Fruit fly (Drosophila melanogaster) whole organism, embryonic: ENCODE results near the gene CG12420.

Experiments
- Abd-B ChIP-seq: fragments of 200-800 bp; sonication (Bioruptor generic); optimal IDR thresholded peaks from 2 replicates; lab custom pipeline; 2018; ENCODE audit warnings: missing biosample characterization, mild to moderate bottlenecking, missing genetic modification characterization, moderate library complexity
- C15 ChIP-seq: fragments of 200-800 bp; sonication (Bioruptor generic); IDR thresholded peaks from 3 replicates; pipeline ENCODE4 v1.3.6; 2022; ENCODE audit warnings: missing biosample characterization, missing genetic modification characterization
- CG10147 ChIP-seq: fragments of 200-800 bp; sonication (Bioruptor generic); optimal IDR thresholded peaks from 2 replicates; lab custom pipeline; 2019; ENCODE audit warnings: missing biosample characterization, mild to moderate bottlenecking, missing genetic modification characterization, moderate library complexity
- CG10209 ChIP-seq: fragments of 200-800 bp; sonication (Bioruptor generic); optimal IDR thresholded peaks from 3 replicates; lab custom pipeline; 2017; ENCODE audit warnings: missing biosample characterization, mild to moderate bottlenecking, missing genetic modification characterization, missing genetic modification reagents
- CG10462 ChIP-seq: fragments of 200-800 bp; sonication (Bioruptor generic); optimal IDR thresholded peaks from 2 replicates; lab custom pipeline; 2016; ENCODE audit warnings: missing biosample characterization, missing genetic modification characterization
- CG12071 ChIP-seq: fragments of 200-800 bp; sonication (Bioruptor generic); optimal IDR thresholded peaks from 3 replicates; lab custom pipeline; 2018; ENCODE audit warnings: missing biosample characterization, mild to moderate bottlenecking, missing genetic modification characterization
- CG1233 ChIP-seq: fragments of 200-800 bp; sonication (Bioruptor generic); optimal IDR thresholded peaks from 4 replicates; lab custom pipeline; 2018; ENCODE audit warnings: missing biosample characterization, mild to moderate bottlenecking, missing genetic modification characterization
- CG12744 ChIP-seq: fragments of 200-800 bp; sonication (Bioruptor generic); optimal IDR thresholded peaks from 2 replicates; lab custom pipeline; 2016; ENCODE audit warnings: missing biosample characterization, missing genetic modification characterization
- CG13894 ChIP-seq: fragments of 200-800 bp; sonication (Bioruptor generic); optimal IDR thresholded peaks from 3 replicates; lab custom pipeline; 2018; ENCODE audit warnings: missing biosample characterization, mild to moderate bottlenecking, missing genetic modification characterization, moderate library complexity
- CG1602 ChIP-seq: fragments of 200-800 bp; sonication (Bioruptor generic); optimal IDR thresholded peaks from 3 replicates; lab custom pipeline; 2016; ENCODE audit warnings: missing biosample characterization, missing genetic modification characterization
- CG18011 ChIP-seq: fragments of 200-800 bp; sonication (Bioruptor generic); optimal IDR thresholded peaks from 2 replicates; lab custom pipeline; 2017; ENCODE audit warnings: missing biosample characterization, missing genetic modification characterization, mild to moderate bottlenecking, moderate library complexity, missing genotype
- CG2889 ChIP-seq: fragments of 200-800 bp; sonication (Bioruptor generic); IDR thresholded peaks from 3 replicates; pipeline ENCODE4 v1.3.6; 2022; ENCODE audit warnings: missing biosample characterization, missing genetic modification characterization
- CG7839 ChIP-seq: fragments of 200-800 bp; sonication (Bioruptor generic); optimal IDR thresholded peaks from 3 replicates; lab custom pipeline; 2018; ENCODE audit warnings: missing biosample characterization, mild to moderate bottlenecking, missing genetic modification characterization, moderate library complexity
- CG8290 ChIP-seq, 3 experiments: fragments of 200-800 bp; sonication (Bioruptor generic); optimal IDR thresholded peaks; 2 replicates each; lab custom pipeline; 2016 to 2019; ENCODE audit warnings: missing biosample characterization in 3 of 3, missing genetic modification characterization in 3 of 3, mild to moderate bottlenecking in 2 of 3, moderate library complexity in 1 of 3
- CG8478 ChIP-seq: fragments of >200 bp; optimal IDR thresholded peaks from 2 replicates; lab custom pipeline; 2018
- Dfd ChIP-seq, 2 experiments: fragments of >200 bp; optimal IDR thresholded peaks; 2 replicates each; lab custom pipeline; 2017; ENCODE audit warnings: missing biosample characterization in 2 of 2, missing genetic modification characterization in 2 of 2
- E2f1 ChIP-seq: fragments of 200-800 bp; sonication (Bioruptor generic); IDR thresholded peaks from 2 replicates; pipeline ENCODE4 v1.3.6; 2022; ENCODE audit warnings: missing biosample characterization, missing genetic modification characterization
- Ets65A ChIP-seq: fragments of 200-800 bp; sonication (Bioruptor generic); peaks from one replicate; lab custom pipeline; 2016; ENCODE audit warnings: missing biosample characterization, missing genetic modification characterization
- Mad ChIP-seq: fragments of 200-800 bp; sonication (Bioruptor generic); optimal IDR thresholded peaks from 2 replicates; lab custom pipeline; 2016; ENCODE audit warnings: missing biosample characterization, missing genetic modification characterization
- Oaz ChIP-seq: fragments of 200-800 bp; sonication (Bioruptor generic); IDR thresholded peaks from 2 replicates; pipeline ENCODE4 v1.3.6; 2022; ENCODE audit warnings: missing biosample characterization, missing genetic modification characterization
- Ptx1 ChIP-seq: fragments of 200-800 bp; sonication (Bioruptor generic); IDR thresholded peaks from 2 replicates; pipeline ENCODE4 v1.3.6; 2022; ENCODE audit warnings: missing biosample characterization, missing genetic modification characterization
- Sox102F ChIP-seq: fragments of 200-800 bp; sonication (Bioruptor generic); optimal IDR thresholded peaks from 2 replicates; lab custom pipeline; 2018; ENCODE audit warnings: missing biosample characterization, mild to moderate bottlenecking, missing genetic modification characterization, moderate library complexity
- Trl ChIP-seq, 3 experiments: fragments of >200 bp in 2 of 3; fragments of 200-800 bp in 1 of 3; sonication (Bioruptor generic) in 1 of 3; optimal IDR thresholded peaks; 2 replicates in 1 of 3; 3 replicates in 2 of 3; lab custom pipeline; 2016 to 2017; ENCODE audit warnings: missing biosample characterization in 1 of 3, missing genetic modification characterization in 1 of 3
- Xbp1 ChIP-seq: fragments of 200-800 bp; sonication (Bioruptor generic); optimal IDR thresholded peaks from 3 replicates; lab custom pipeline; 2016; ENCODE audit warnings: missing biosample characterization, mild to moderate bottlenecking, missing genetic modification characterization
- bab2 ChIP-seq: fragments of 200-800 bp; sonication (Bioruptor generic); optimal IDR thresholded peaks from 2 replicates; lab custom pipeline; 2016; ENCODE audit warnings: missing biosample characterization, missing genetic modification characterization
- bowl ChIP-seq: fragments of 200-800 bp; sonication (Bioruptor generic); IDR thresholded peaks from 2 replicates; pipeline ENCODE4 v1.3.6; 2022; ENCODE audit warnings: missing biosample characterization, missing genetic modification characterization
- caup ChIP-seq: fragments of 200-800 bp; sonication (Bioruptor generic); optimal IDR thresholded peaks from 3 replicates; lab custom pipeline; 2017; ENCODE audit warnings: missing biosample characterization, mild to moderate bottlenecking, missing genetic modification characterization, moderate library complexity; ENCODE audit not compliant: severe bottlenecking
- chn ChIP-seq: fragments of 200-800 bp; sonication (Bioruptor generic); optimal IDR thresholded peaks from 2 replicates; lab custom pipeline; 2016; ENCODE audit warnings: missing biosample characterization, missing genetic modification characterization
- crol ChIP-seq: fragments of 200-800 bp; sonication (Bioruptor generic); IDR thresholded peaks from 2 replicates; pipeline ENCODE4 v1.3.6; 2022; ENCODE audit warnings: missing biosample characterization, missing genetic modification characterization
- da ChIP-seq: fragments of 200-800 bp; sonication (Bioruptor generic); optimal IDR thresholded peaks from 2 replicates; lab custom pipeline; 2016; ENCODE audit warnings: missing biosample characterization, missing genetic modification characterization
- dmrt99B ChIP-seq: fragments of 200-800 bp; sonication (Bioruptor generic); optimal IDR thresholded peaks from 2 replicates; lab custom pipeline; 2018; ENCODE audit warnings: missing biosample characterization, mild to moderate bottlenecking, missing genetic modification characterization, moderate library complexity
- fd96Cb ChIP-seq: fragments of 200-800 bp; sonication (Bioruptor generic); optimal IDR thresholded peaks from 2 replicates; lab custom pipeline; 2018; ENCODE audit warnings: missing biosample characterization, mild to moderate bottlenecking, missing genetic modification characterization, moderate library complexity
- gem ChIP-seq: fragments of 200-800 bp; sonication (Bioruptor generic); optimal IDR thresholded peaks from 2 replicates; lab custom pipeline; 2019; ENCODE audit warnings: missing biosample characterization, mild to moderate bottlenecking, missing genetic modification characterization, moderate library complexity
- gfzf ChIP-seq: fragments of 200-800 bp; sonication (Bioruptor generic); optimal IDR thresholded peaks from 2 replicates; lab custom pipeline; 2016; ENCODE audit warnings: missing biosample characterization, mild to moderate bottlenecking, missing genetic modification characterization, moderate library complexity
- gro ChIP-seq: fragments of 200-800 bp; sonication (Bioruptor generic); optimal IDR thresholded peaks from 2 replicates; lab custom pipeline; 2016; ENCODE audit warnings: missing biosample characterization, missing genetic modification characterization
- gsb-n ChIP-seq: fragments of 200-800 bp; sonication (Bioruptor generic); optimal IDR thresholded peaks from 3 replicates; lab custom pipeline; 2018; ENCODE audit warnings: missing biosample characterization, mild to moderate bottlenecking, missing genetic modification characterization
- hb ChIP-seq: fragments of 200-800 bp; sonication (Bioruptor generic); IDR thresholded peaks from 3 replicates; pipeline ENCODE4 v1.3.6; 2022; ENCODE audit warnings: missing biosample characterization, missing genetic modification characterization; ENCODE audit not compliant: partially characterized antibody
- lab ChIP-seq: fragments of 200-800 bp; sonication (Bioruptor generic); optimal IDR thresholded peaks from 3 replicates; lab custom pipeline; 2017; ENCODE audit warnings: missing biosample characterization, missing genetic modification characterization, mild to moderate bottlenecking, moderate library complexity, missing genetic modification reagents
- mam ChIP-seq: fragments of 200-800 bp; sonication (Bioruptor generic); optimal IDR thresholded peaks from 3 replicates; lab custom pipeline; 2016; ENCODE audit warnings: missing biosample characterization, missing genetic modification characterization
- mirr ChIP-seq: fragments of 200-800 bp; sonication (Bioruptor generic); optimal IDR thresholded peaks from 3 replicates; lab custom pipeline; 2018; ENCODE audit warnings: missing biosample characterization, mild to moderate bottlenecking, missing genetic modification characterization
- nerfin-1 ChIP-seq: fragments of 200-800 bp; sonication (Bioruptor generic); optimal IDR thresholded peaks from 3 replicates; lab custom pipeline; 2019; ENCODE audit warnings: missing biosample characterization, mild to moderate bottlenecking, missing genetic modification characterization, moderate library complexity
- pita ChIP-seq: fragments of 200-800 bp; sonication (Bioruptor generic); optimal IDR thresholded peaks from 2 replicates; lab custom pipeline; 2017; ENCODE audit warnings: missing biosample characterization, mild to moderate bottlenecking, missing genetic modification characterization
- pnt ChIP-seq: fragments of 200-800 bp; sonication (Bioruptor generic); optimal IDR thresholded peaks from 3 replicates; lab custom pipeline; 2016; ENCODE audit warnings: missing biosample characterization, missing genetic modification characterization
- pzg ChIP-seq: fragments of 200-800 bp; sonication (Bioruptor generic); optimal IDR thresholded peaks from 3 replicates; lab custom pipeline; 2018; ENCODE audit warnings: missing biosample characterization, mild to moderate bottlenecking, missing genetic modification characterization, moderate library complexity
- repo ChIP-seq: fragments of 200-800 bp; sonication (Bioruptor generic); optimal IDR thresholded peaks from 2 replicates; lab custom pipeline; 2016; ENCODE audit warnings: missing biosample characterization, missing genetic modification characterization
- row ChIP-seq: fragments of 200-800 bp; sonication (Bioruptor generic); IDR thresholded peaks from 3 replicates; pipeline ENCODE4 v1.3.6; 2022; ENCODE audit warnings: missing biosample characterization, missing genetic modification characterization
- sens ChIP-seq: fragments of 200-800 bp; sonication (Bioruptor generic); peaks from one replicate; lab custom pipeline; 2016; ENCODE audit warnings: missing biosample characterization, missing genetic modification characterization
- seq ChIP-seq: fragments of 200-800 bp; sonication (Bioruptor generic); IDR thresholded peaks from 2 replicates; pipeline ENCODE4 v1.3.6; 2022; ENCODE audit warnings: missing biosample characterization, missing genetic modification characterization
- sisA ChIP-seq: fragments of 200-800 bp; sonication (Bioruptor generic); IDR thresholded peaks from 2 replicates; pipeline ENCODE4 v1.3.6; 2022; ENCODE audit warnings: missing biosample characterization, missing genetic modification characterization
- ttk ChIP-seq: fragments of 200-800 bp; sonication (Bioruptor generic); IDR thresholded peaks from 2 replicates; pipeline ENCODE4 v2.1.2; 2022; ENCODE audit warnings: missing biosample characterization, missing genetic modification characterization
- wdn ChIP-seq: fragments of 200-800 bp; sonication (Bioruptor generic); IDR thresholded peaks from 2 replicates; pipeline ENCODE4 v1.3.6; 2022; ENCODE audit warnings: missing biosample characterization, missing genetic modification characterization

Gene CG12420

dm6 chr3R:10227990-10228389 lies 5.5 kb downstream of the CG12420 start:
- no peak for TF ChIP-seq bab2 (GFP tag; lab: Kevin White, UChicago)
- no peak for TF ChIP-seq CG18011 (GFP tag; lab: Kevin White, UChicago)
- no peak for TF ChIP-seq CG10147
- TF ChIP-seq Abd-B (GFP tag; lab: Kevin White, UChicago) = peak; percentile 2
- TF ChIP-seq CG10462 (GFP tag; lab: Kevin White, UChicago) = no peak
- TF ChIP-seq dmrt99B (tag; lab: Kevin White, UChicago) = peak; percentile 27
- no peak for TF ChIP-seq chn (GFP tag; lab: Kevin White, UChicago)
- peak; percentile 5 for TF ChIP-seq fd96Cb (tag; lab: Kevin White, UChicago)
- no peak for TF ChIP-seq caup (GFP tag; lab: Kevin White, UChicago)
- TF ChIP-seq da (GFP tag; lab: Kevin White, UChicago) = no peak
- no peak for TF ChIP-seq Trl (optimal IDR thresholded peaks at IDR 0.05; lab: Kevin White, UChicago)
- no peak for TF ChIP-seq Trl (GFP tag; optimal IDR thresholded peaks at IDR 0.05; lab: Kevin White, UChicago)
- no peak for TF ChIP-seq Mad (GFP tag; lab: Kevin White, UChicago)
- no peak for TF ChIP-seq CG12744 (GFP tag; lab: Kevin White, UChicago)
- no peak for TF ChIP-seq Oaz (GFP tag; lab: Robert Waterston, UW)
- peak; percentile 64 for TF ChIP-seq sens (GFP tag; lab: Kevin White, UChicago)
- TF ChIP-seq crol (GFP tag; lab: Robert Waterston, UW) = no peak
- peak; percentile 13; the same call in 1 of the 3 replicates for TF ChIP-seq row (GFP tag; lab: Robert Waterston, UW)
- no peak for TF ChIP-seq seq (GFP tag; lab: Robert Waterston, UW)
- no peak for TF ChIP-seq pzg (GFP tag; lab: Kevin White, UChicago)
- no peak for TF ChIP-seq ttk (GFP tag; lab: Robert Waterston, UW)
- no peak for TF ChIP-seq CG13894 (tag; lab: Kevin White, UChicago)
- peak; percentile 4 for TF ChIP-seq Sox102F (GFP tag; lab: Kevin White, UChicago)
- peak; percentile 28 for TF ChIP-seq gem (tag; lab: Kevin White, UChicago)
- peak; percentile 34 for TF ChIP-seq lab (GFP tag; lab: Kevin White, UChicago)
- peak; percentile 8 for TF ChIP-seq CG7839 (tag; lab: Kevin White, UChicago)
- TF ChIP-seq C15 = no peak
- TF ChIP-seq repo (GFP tag; lab: Kevin White, UChicago) = no peak
- no peak for TF ChIP-seq mam
- TF ChIP-seq CG12071 = no peak
- no peak for TF ChIP-seq Dfd (GFP tag; optimal IDR thresholded peaks at IDR 0.05; lab: Kevin White, UChicago)
- no peak for TF ChIP-seq CG1602
- TF ChIP-seq gfzf (GFP tag; lab: Kevin White, UChicago) = no peak
- TF ChIP-seq hb (GFP tag; lab: Robert Waterston, UW) = no peak
- no peak for TF ChIP-seq nerfin-1 (tag; lab: Kevin White, UChicago)
- TF ChIP-seq E2f1 = no peak
- no peak for TF ChIP-seq gro
- TF ChIP-seq sisA = peak; percentile 35; the same call in 1 of the 2 replicates
- TF ChIP-seq mirr (GFP tag; lab: Kevin White, UChicago) = no peak
- no peak for TF ChIP-seq CG10209
- TF ChIP-seq gsb-n (tag; lab: Kevin White, UChicago) = no peak
- no peak for TF ChIP-seq bowl (GFP tag; lab: Robert Waterston, UW)
- no peak for TF ChIP-seq CG8290 (GFP tag; optimal IDR thresholded peaks at IDR 0.05; lab: Kevin White, UChicago)
- TF ChIP-seq CG8290 (tag; optimal IDR thresholded peaks at IDR 0.05; lab: Kevin White, UChicago) = no peak
- peak; percentile 5 for TF ChIP-seq Xbp1 (GFP tag; lab: Kevin White, UChicago)
- no peak for TF ChIP-seq pita (GFP tag; lab: Kevin White, UChicago)
- TF ChIP-seq CG1233 (GFP tag; lab: Kevin White, UChicago) = no peak
- no peak for TF ChIP-seq CG8478 (lab: Kevin White, UChicago)
- TF ChIP-seq CG2889 (GFP tag; lab: Robert Waterston, UW) = no peak
- TF ChIP-seq wdn (GFP tag; lab: Robert Waterston, UW) = no peak
- peak; percentile 39 for TF ChIP-seq Ptx1 (GFP tag; lab: Robert Waterston, UW)
- TF ChIP-seq Ets65A (GFP tag; lab: Kevin White, UChicago) = peak; percentile 62
- no peak for TF ChIP-seq pnt (GFP tag; lab: Kevin White, UChicago)
